Fruit fly (Drosophila melanogaster): Measurements from ENCODE around the gene CG3777.

- TF ChIP-seq Myc (optimal IDR thresholded peaks at IDR 0.05) (no peak), psq (GFP tag; optimal IDR thresholded peaks at IDR 0.05) (no peak), pan (optimal IDR thresholded peaks at IDR 0.05) (no peak), Hr83 (GFP tag; optimal IDR thresholded peaks at IDR 0.05; ENCODE audit: poor library complexity, severe bottlenecking) (no peak), jim (GFP tag; optimal IDR thresholded peaks at IDR 0.05) (no peak), lola (GFP tag; optimal IDR thresholded peaks at IDR 0.05) (no peak), Dfd (GFP tag; optimal IDR thresholded peaks at IDR 0.05) (no peak), OdsH (GFP tag; optimal IDR thresholded peaks at IDR 0.05) (no peak), Hnf4 (GFP tag; optimal IDR thresholded peaks at IDR 0.05) (no peak), dsf (GFP tag; optimal IDR thresholded peaks at IDR 0.05; ENCODE audit: borderline replicate concordance) (no peak)
These were observed 13.8 kb upstream of the CG3777 start for dm6 chrX:265692-266091.
